Worm (Caenorhabditis elegans): Measurements from ENCODE around the gene sra-38.

sra-38 gene

DNA sequence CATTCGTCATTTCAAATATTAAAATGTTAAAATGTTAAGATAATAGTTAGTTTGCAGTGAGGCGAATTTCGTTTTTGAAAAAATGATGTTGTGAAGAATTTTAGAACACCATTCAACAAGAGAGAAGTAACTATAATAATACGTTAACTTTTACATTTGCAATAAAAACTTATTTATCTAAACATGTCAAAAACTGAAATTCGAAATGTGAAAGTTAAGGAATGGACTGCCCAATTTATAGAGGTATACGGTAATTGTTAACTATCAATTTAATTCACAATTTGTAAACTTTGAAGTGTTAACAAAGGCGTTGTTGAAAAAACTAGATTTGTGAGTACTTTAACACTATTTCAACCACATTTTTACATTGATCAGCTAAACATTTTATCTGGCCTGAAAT is 3.8 kb upstream of the sra-38 start:
- no peak for TF ChIP-seq efl-1 (optimal IDR thresholded peaks at IDR 0.05)
- peak in 1 of 2 experiments; percentile 30 for TF ChIP-seq efl-1 (GFP tag; optimal IDR thresholded peaks at IDR 0.05 in 1 of 2)
- no peak for TF ChIP-seq fkh-10 (GFP tag; optimal IDR thresholded peaks at IDR 0.05)
- no peak for TF ChIP-seq egl-13 (tag; optimal IDR thresholded peaks at IDR 0.05)
- no peak for TF ChIP-seq dsc-1 (tag; optimal IDR thresholded peaks at IDR 0.05)
- TF ChIP-seq unc-30 (tag; optimal IDR thresholded peaks at IDR 0.05): no peak
- no peak for TF ChIP-seq grh-1 (GFP tag; IDR thresholded peaks at IDR 0.05)
- no peak for TF ChIP-seq ama-1 (optimal IDR thresholded peaks at IDR 0.05)
- TF ChIP-seq lin-35 (GFP tag; optimal IDR thresholded peaks at IDR 0.05): no peak

DNA sequence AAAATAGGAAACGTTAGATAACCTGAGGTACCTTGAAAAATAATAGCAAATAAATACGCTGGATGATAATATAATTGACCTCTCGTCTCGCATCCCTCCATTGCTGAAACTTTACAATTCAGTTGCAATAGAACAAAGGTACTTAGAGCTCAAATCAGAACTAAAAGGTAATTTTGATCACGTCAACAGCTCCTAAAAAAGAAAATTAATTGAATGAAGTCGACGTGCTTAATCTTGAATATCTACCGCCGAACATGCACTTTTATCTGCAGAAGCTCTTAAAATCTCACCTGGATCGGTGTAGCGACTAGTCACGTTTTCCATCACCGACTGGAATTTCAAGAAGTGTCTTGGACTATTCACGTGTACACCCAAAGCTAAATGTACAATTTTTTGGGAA is 3.4 kb upstream of the sra-38 start, which contains the start of gene sra-39:
sra-39 (minus strand) TSS at position 101 of the 400 bp plus-strand sequence.
- TF ChIP-seq nhr-85 (tag): peak; percentile 18
- no peak for TF ChIP-seq hlh-17 (GFP tag; optimal IDR thresholded peaks at IDR 0.05; ENCODE audit: borderline replicate concordance)
- no peak for TF ChIP-seq sptf-1 (tag; optimal IDR thresholded peaks at IDR 0.05)
- no peak for TF ChIP-seq fkh-4 (tag; optimal IDR thresholded peaks at IDR 0.05; ENCODE audit: borderline replicate concordance)
- no peak for TF ChIP-seq nhr-76 (tag; optimal IDR thresholded peaks at IDR 0.05)

ce11 chrX:13893256-13893655 is 6.7 kb downstream of the sra-38 start, which contains the start of gene sra-37:
Gene sra-37, minus strand, starts transcription at chrX:13893356.
- no peak for TF ChIP-seq snpc-4 (tag; optimal IDR thresholded peaks at IDR 0.05)
- no peak for TF ChIP-seq hpl-2 (GFP tag; optimal IDR thresholded peaks at IDR 0.05)
- no peak for TF ChIP-seq mep-1 (tag; optimal IDR thresholded peaks at IDR 0.05)
- TF ChIP-seq dsc-1 (tag; optimal IDR thresholded peaks at IDR 0.05): no peak
- TF ChIP-seq lin-35 (GFP tag; optimal IDR thresholded peaks at IDR 0.05): no peak
- TF ChIP-seq pqm-1 (tag; optimal IDR thresholded peaks at IDR 0.05): no peak
- TF ChIP-seq sup-37 (GFP tag; optimal IDR thresholded peaks at IDR 0.05): no peak
- TF ChIP-seq unc-30 (tag; optimal IDR thresholded peaks at IDR 0.05): no peak
- TF ChIP-seq tlp-1 (tag; optimal IDR thresholded peaks at IDR 0.05): no peak
- no peak for TF ChIP-seq nhr-11 (tag; optimal IDR thresholded peaks at IDR 0.05)
- no peak for TF ChIP-seq xbp-1 (tag; optimal IDR thresholded peaks at IDR 0.05)
- TF ChIP-seq C04F5.9 (tag; optimal IDR thresholded peaks at IDR 0.05): no peak
- no peak for TF ChIP-seq grh-1 (GFP tag; IDR thresholded peaks at IDR 0.05)
- no peak for TF ChIP-seq pax-3 (tag; optimal IDR thresholded peaks at IDR 0.05)

- no peak for TF ChIP-seq dsc-1 (tag; optimal IDR thresholded peaks at IDR 0.05)
- TF ChIP-seq nhr-85 (tag): peak; percentile 19
- peak; percentile 8 for TF ChIP-seq nhr-90 (tag; optimal IDR thresholded peaks at IDR 0.05; ENCODE audit: poor library complexity)
- TF ChIP-seq nhr-84 (tag; optimal IDR thresholded peaks at IDR 0.05): no peak
- TF ChIP-seq grh-1 (GFP tag; IDR thresholded peaks at IDR 0.05): 0 out of 2 replicates have a peak, but pooled peaks have one; percentile 5
These were observed 13.8 kb downstream of the sra-38 start for ce11 chrX:13886195-13886594.

ce11 chrX:13885131-13885530 is 14.8 kb downstream of the sra-38 start:
- TF ChIP-seq mef-2 (tag; optimal IDR thresholded peaks at IDR 0.05): no peak
- peak; percentile 10 for TF ChIP-seq mep-1 (tag; optimal IDR thresholded peaks at IDR 0.05)
- TF ChIP-seq nhr-85 (tag): peak; percentile 68
- no peak for TF ChIP-seq lin-39 (tag; optimal IDR thresholded peaks at IDR 0.05)
- no peak for TF ChIP-seq nhr-28 (tag; optimal IDR thresholded peaks at IDR 0.05)
- no peak for TF ChIP-seq nhr-237 (tag; optimal IDR thresholded peaks at IDR 0.05)
- TF ChIP-seq efl-1 (optimal IDR thresholded peaks at IDR 0.05): no peak
- TF ChIP-seq efl-1 (GFP tag; optimal IDR thresholded peaks at IDR 0.05 in 1 of 2): peak in 1 of 2 experiments; percentile 81
- TF ChIP-seq fkh-8 (tag; optimal IDR thresholded peaks at IDR 0.05): no peak
- TF ChIP-seq nhr-11 (tag; optimal IDR thresholded peaks at IDR 0.05): no peak
- no peak for TF ChIP-seq irx-1 (tag; optimal IDR thresholded peaks at IDR 0.05)
- no peak for TF ChIP-seq zag-1 (tag; optimal IDR thresholded peaks at IDR 0.05)
- TF ChIP-seq nhr-20 (tag; optimal IDR thresholded peaks at IDR 0.05): peak; percentile 35
- TF ChIP-seq nhr-90 (tag; optimal IDR thresholded peaks at IDR 0.05; ENCODE audit: poor library complexity): peak; percentile 11
- TF ChIP-seq grh-1 (GFP tag; IDR thresholded peaks at IDR 0.05): no peak
- no peak for TF ChIP-seq nhr-19 (GFP tag; conservative IDR thresholded peaks at IDR 0.05)
- TF ChIP-seq lsy-2 (tag; optimal IDR thresholded peaks at IDR 0.05): no peak
- no peak for TF ChIP-seq jun-1 (tag; optimal IDR thresholded peaks at IDR 0.05)
- TF ChIP-seq elt-3 (tag; optimal IDR thresholded peaks at IDR 0.05): peak in 4 of 6 experiments; percentile 30 to 56 (median 37)
- TF ChIP-seq elt-2 (tag; optimal IDR thresholded peaks at IDR 0.05): peak; percentile 76
- no peak for TF ChIP-seq egl-27 (tag; optimal IDR thresholded peaks at IDR 0.05)
- TF ChIP-seq pag-3 (tag; optimal IDR thresholded peaks at IDR 0.05; ENCODE audit: borderline replicate concordance, insufficient read depth): no peak
- peak; percentile 42 for TF ChIP-seq blmp-1 (tag; optimal IDR thresholded peaks at IDR 0.05)
- no peak for TF ChIP-seq xbp-1 (tag; optimal IDR thresholded peaks at IDR 0.05)
- TF ChIP-seq ceh-90 (tag; optimal IDR thresholded peaks at IDR 0.05): no peak
- TF ChIP-seq ama-1 (optimal IDR thresholded peaks at IDR 0.05): no peak
- TF ChIP-seq sox-4 (tag; optimal IDR thresholded peaks at IDR 0.05): no peak
- TF ChIP-seq tlp-1 (tag; optimal IDR thresholded peaks at IDR 0.05): no peak
- TF ChIP-seq swsn-7 (tag; optimal IDR thresholded peaks at IDR 0.05): no peak

All from whole organism, L1 larva.